Worm (Caenorhabditis elegans): ENCODE measurements around the gene klp-17.
"Not testable (repeated sequence)": the region's sequence is repeated elsewhere in the genome, so short reads cannot be mapped to it uniquely, and the experiment has no call there.

The klp-17 gene

DNA sequence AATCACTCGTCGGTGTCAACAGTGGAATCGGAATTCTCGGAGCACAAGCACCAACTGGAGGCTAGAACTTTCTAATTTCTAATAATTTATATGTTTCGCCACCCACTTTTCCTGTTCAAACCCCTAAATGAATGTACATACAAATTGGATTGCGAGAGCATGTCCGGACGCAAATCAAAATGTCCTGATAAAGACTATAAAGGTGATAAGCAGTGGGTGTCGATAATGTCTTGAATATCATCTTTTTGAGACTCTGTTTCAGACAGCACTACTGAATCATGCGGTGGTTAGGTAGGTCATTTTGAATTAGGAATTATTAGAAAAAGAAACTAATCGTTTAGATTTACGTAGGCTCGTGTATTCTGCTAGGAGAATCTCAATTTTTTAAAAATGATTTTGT is 18.7 kb downstream of the klp-17 start, which contains the start of gene W02B12.1:
W02B12.1 (plus strand) TSS at position 269 of the 400 bp plus-strand sequence.
- TF ChIP-seq elt-2 (tag; optimal IDR thresholded peaks at IDR 0.05), result peak; percentile 57
- TF ChIP-seq aha-1 (tag; optimal IDR thresholded peaks at IDR 0.05), result no peak

DNA sequence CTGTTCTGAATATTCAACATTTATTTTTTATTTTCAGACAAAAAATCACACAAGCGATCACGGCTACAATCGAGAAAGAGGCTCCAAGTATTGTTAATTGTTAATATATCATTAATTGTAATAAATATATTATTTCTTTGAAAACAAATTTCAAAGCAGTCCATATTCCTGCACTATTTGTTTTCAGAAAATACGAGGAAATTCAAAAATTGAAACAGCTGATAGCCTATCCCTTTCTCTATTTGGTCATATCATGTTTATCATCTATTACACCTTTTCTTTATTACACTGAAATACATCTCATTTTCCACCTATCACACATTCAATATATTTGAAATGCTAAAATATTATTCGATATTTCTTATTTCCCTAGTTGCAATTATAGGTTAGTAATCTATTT is 22.5 kb downstream of the klp-17 start, which contains the start of gene W02B12.13:
W02B12.13 (plus strand) TSS at position 301 of the 400 bp plus-strand sequence.
- TF ChIP-seq fkh-8 (tag; optimal IDR thresholded peaks at IDR 0.05) (no peak), ceh-82 (tag; optimal IDR thresholded peaks at IDR 0.05) (no peak), xbp-1 (tag; optimal IDR thresholded peaks at IDR 0.05) (no peak), mab-9 (GFP tag; IDR thresholded peaks at IDR 0.05) (no peak), skn-1 (tag; optimal IDR thresholded peaks at IDR 0.05) (no peak), unc-130 (tag; optimal IDR thresholded peaks at IDR 0.05) (no peak), fos-1 (tag; optimal IDR thresholded peaks at IDR 0.05) (no peak), swsn-7 (tag; optimal IDR thresholded peaks at IDR 0.05) (no peak), hlh-4 (tag; optimal IDR thresholded peaks at IDR 0.05) (no peak), dsc-1 (tag; optimal IDR thresholded peaks at IDR 0.05) (no peak), efl-1 (optimal IDR thresholded peaks at IDR 0.05) (no peak), efl-1 (GFP tag; optimal IDR thresholded peaks at IDR 0.05 in 1 of 2) (no peak), elt-2 (tag; optimal IDR thresholded peaks at IDR 0.05) (no peak), ztf-4 (tag; optimal IDR thresholded peaks at IDR 0.05) (no peak), nhr-19 (GFP tag; conservative IDR thresholded peaks at IDR 0.05) (no peak), tlp-1 (tag; optimal IDR thresholded peaks at IDR 0.05) (no peak), lin-39 (tag; optimal IDR thresholded peaks at IDR 0.05) (no peak), pax-3 (tag; optimal IDR thresholded peaks at IDR 0.05) (no peak), nhr-11 (tag; optimal IDR thresholded peaks at IDR 0.05) (no peak), F16B12.6 (tag; optimal IDR thresholded peaks at IDR 0.05) (no peak), nhr-85 (tag) (no peak)

DNA sequence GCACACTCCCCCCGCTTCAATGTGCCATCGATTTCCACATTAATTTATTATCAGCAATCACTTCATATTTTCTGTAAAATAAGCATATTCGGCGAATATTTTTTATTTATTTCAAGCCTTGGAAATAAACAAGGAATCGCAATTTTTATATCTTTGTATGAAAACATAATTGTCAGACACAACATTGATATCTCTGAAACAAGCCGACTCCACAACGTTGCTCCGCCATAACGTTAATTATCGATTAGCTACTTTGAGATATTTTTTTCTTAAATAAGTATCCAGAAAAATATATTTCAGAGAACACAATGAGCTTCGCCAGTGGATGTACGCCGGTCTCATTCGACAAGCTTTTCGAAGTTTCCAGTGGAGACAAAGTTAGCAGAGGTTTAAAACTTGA is 23.6 kb downstream of the klp-17 start, which contains the start of gene adbp-1:
adbp-1 (plus strand) TSS at position 301 of the 400 bp plus-strand sequence.
- TF ChIP-seq ces-1 (GFP tag; optimal IDR thresholded peaks at IDR 0.05) (no peak), elt-2 (tag; optimal IDR thresholded peaks at IDR 0.05) (no peak), nhr-71 (tag; optimal IDR thresholded peaks at IDR 0.05) (no peak), dpl-1 (GFP tag; optimal IDR thresholded peaks at IDR 0.05) (no peak), mef-2 (tag; optimal IDR thresholded peaks at IDR 0.05) (no peak), sup-37 (GFP tag; optimal IDR thresholded peaks at IDR 0.05) (no peak), lin-39 (tag; optimal IDR thresholded peaks at IDR 0.05) (no peak), nhr-84 (tag; optimal IDR thresholded peaks at IDR 0.05) (no peak), nhr-19 (GFP tag; conservative IDR thresholded peaks at IDR 0.05) (no peak), sox-4 (tag; optimal IDR thresholded peaks at IDR 0.05) (no peak), isw-1 (GFP tag; IDR thresholded peaks at IDR 0.05) (no peak), unc-98 (GFP tag; IDR thresholded peaks at IDR 0.05) (no peak), nhr-85 (tag) (no peak), fkh-4 (tag; optimal IDR thresholded peaks at IDR 0.05; ENCODE audit: borderline replicate concordance) (no peak)

DNA sequence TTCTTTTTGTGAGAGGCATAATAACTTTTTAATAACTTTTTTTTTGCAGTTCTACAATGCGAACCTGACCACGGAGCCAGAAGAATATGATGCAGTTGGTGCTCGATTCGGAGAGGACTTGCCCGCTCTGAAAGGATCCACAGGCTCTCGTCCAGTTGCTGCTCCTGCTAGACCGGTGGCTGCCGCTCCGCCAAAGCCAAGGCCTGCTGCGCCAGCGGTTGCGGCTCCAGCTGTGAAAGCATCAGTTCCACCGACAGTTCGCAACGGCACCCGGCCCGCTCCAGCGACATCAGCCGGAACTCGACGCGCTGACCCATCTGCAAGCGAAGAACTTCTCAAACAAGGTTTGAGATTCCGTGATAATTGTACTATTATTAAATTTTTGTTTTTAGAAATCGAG is 24.3 kb downstream of the klp-17 start:
- TF ChIP-seq unc-30 (tag; optimal IDR thresholded peaks at IDR 0.05), result no peak
- peak; percentile 28 for TF ChIP-seq ceh-8 (GFP tag; optimal IDR thresholded peaks at IDR 0.05)
- no peak for TF ChIP-seq aly-2 (tag; optimal IDR thresholded peaks at IDR 0.05)

DNA sequence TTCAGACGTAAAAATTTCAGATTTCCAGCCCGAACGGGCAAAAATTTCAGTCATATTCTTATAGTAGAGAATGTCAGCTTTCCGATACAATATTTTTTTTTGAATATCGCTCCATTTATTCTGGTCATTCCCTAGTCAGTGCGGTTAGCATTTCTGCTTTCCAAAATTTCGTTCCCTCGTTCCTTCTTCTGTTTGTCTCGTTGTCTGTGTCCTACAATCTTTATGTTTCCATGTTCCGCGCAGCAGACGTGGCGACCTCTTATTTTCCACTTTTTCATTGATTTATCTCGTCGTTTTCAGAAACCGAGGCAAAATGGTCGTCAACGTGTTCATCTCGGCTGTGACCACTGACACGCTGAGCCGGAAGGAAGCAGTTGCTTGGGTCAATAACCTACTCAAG is 25.0 kb downstream of the klp-17 start, which contains the start of gene ebp-2:
ebp-2 (plus strand) TSS at position 301 of the 400 bp plus-strand sequence.
- not testable (repeated sequence) for TF ChIP-seq snu-23 (GFP tag; optimal IDR thresholded peaks at IDR 0.05); snpc-4 (tag; optimal IDR thresholded peaks at IDR 0.05); fkh-8 (tag; optimal IDR thresholded peaks at IDR 0.05)

All from whole organism, L1 larva.